Fruit fly (Drosophila melanogaster): ENCODE results near the gene nmo.

nmo gene

DNA sequence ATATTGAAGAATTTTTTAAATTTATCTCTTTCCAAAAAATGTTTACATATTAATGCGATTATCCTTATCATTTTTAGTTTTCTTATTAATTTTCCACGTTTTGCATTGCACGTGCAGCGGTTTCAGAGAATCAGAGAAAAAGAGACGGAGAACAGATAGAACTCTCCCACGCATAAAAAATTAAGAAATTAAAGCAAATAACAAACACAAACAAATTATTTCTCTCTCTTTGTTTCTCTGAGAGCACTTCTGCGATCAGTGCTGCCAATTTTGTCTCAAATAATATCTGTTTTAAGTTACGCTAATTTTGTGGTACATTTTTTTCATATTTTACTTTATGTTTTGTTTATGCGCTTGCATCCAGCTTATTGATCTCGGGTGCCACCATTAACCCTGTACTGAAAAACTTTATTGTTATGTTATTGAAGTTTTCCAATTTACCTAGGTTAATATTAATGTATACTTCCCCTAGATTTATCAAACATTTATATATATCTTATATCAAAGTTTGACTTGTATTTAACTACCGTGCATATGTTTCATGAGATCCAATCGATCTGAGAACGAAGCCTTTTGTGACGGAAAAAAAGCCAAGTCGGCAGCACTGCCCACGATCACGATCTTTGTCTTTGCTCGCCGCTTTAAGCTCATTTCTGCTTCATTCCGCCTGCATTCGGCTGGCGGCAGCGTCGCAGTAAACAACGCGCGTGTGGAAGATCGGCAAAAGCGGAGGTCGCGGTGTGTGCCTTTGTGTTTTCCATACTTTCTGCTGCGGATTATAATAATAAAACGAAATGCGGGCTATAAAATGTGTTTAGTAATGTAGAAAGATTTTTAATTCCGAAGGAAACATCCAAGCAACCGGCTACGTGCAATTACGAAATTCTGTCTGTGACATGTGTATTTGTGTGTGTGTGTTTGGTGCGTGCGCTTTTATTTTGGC lies 84.6 kb downstream of the nmo start, which contains the start of gene Sarm (continued):
- peak; percentile 24 for TF ChIP-seq Lpt (GFP tag; optimal IDR thresholded peaks at IDR 0.05)
- peak; percentile 57 for TF ChIP-seq CG6792 (GFP tag; optimal IDR thresholded peaks at IDR 0.05)
- peak; percentile 63 for TF ChIP-seq pdm3 (GFP tag; optimal IDR thresholded peaks at IDR 0.05)
- TF ChIP-seq net (GFP tag; optimal IDR thresholded peaks at IDR 0.05), result peak; percentile 55
- no peak for TF ChIP-seq Ets21C (GFP tag; optimal IDR thresholded peaks at IDR 0.05)
- TF ChIP-seq Hr39 (GFP tag; optimal IDR thresholded peaks at IDR 0.05), result peak; percentile 34
- TF ChIP-seq OdsH (GFP tag; optimal IDR thresholded peaks at IDR 0.05), result peak; percentile 38
- no peak for TF ChIP-seq Hr38 (GFP tag; optimal IDR thresholded peaks at IDR 0.05)
- peak; percentile 68 for TF ChIP-seq CG32006 (GFP tag; optimal IDR thresholded peaks at IDR 0.05)
- peak; percentile 33 for TF ChIP-seq CG3919 (GFP tag; optimal IDR thresholded peaks at IDR 0.05)
- TF ChIP-seq CG34406 (GFP tag; optimal IDR thresholded peaks at IDR 0.05), result peak; percentile 59
- peak; percentile 75 for TF ChIP-seq esn (GFP tag; optimal IDR thresholded peaks at IDR 0.05)
- TF ChIP-seq Sox14 (GFP tag; optimal IDR thresholded peaks at IDR 0.05), result peak; percentile 81
- TF ChIP-seq CG11902 (GFP tag; optimal IDR thresholded peaks at IDR 0.05), result no peak
- peak; percentile 66 for TF ChIP-seq CG6276 (GFP tag; optimal IDR thresholded peaks at IDR 0.05)
- peak; percentile 7 for TF ChIP-seq fd85E (GFP tag; optimal IDR thresholded peaks at IDR 0.05)
- peak; percentile 38 for TF ChIP-seq topi (GFP tag; optimal IDR thresholded peaks at IDR 0.05)
- peak; percentile 44 for TF ChIP-seq CG3032 (tag; optimal IDR thresholded peaks at IDR 0.05)
- peak; percentile 66 for TF ChIP-seq Smox (GFP tag; optimal IDR thresholded peaks at IDR 0.05)
- TF ChIP-seq cyc (GFP tag; optimal IDR thresholded peaks at IDR 0.05), result peak; percentile 9
- peak; percentile 61 for TF ChIP-seq Hr4 (GFP tag; optimal IDR thresholded peaks at IDR 0.05)
- peak; percentile 41 for TF ChIP-seq Blimp-1 (GFP tag; optimal IDR thresholded peaks at IDR 0.05)
- TF ChIP-seq CG15336 (GFP tag; IDR thresholded peaks at IDR 0.05), result no peak
- TF ChIP-seq ss (GFP tag; optimal IDR thresholded peaks at IDR 0.05), result peak; percentile 41 to 46
- TF ChIP-seq Gug (GFP tag; IDR thresholded peaks at IDR 0.05), result no peak
- peak; percentile 58 for TF ChIP-seq CG16779 (tag; optimal IDR thresholded peaks at IDR 0.05)
- peak; percentile 9 for TF ChIP-seq CG10669 (GFP tag; optimal IDR thresholded peaks at IDR 0.05)

DNA sequence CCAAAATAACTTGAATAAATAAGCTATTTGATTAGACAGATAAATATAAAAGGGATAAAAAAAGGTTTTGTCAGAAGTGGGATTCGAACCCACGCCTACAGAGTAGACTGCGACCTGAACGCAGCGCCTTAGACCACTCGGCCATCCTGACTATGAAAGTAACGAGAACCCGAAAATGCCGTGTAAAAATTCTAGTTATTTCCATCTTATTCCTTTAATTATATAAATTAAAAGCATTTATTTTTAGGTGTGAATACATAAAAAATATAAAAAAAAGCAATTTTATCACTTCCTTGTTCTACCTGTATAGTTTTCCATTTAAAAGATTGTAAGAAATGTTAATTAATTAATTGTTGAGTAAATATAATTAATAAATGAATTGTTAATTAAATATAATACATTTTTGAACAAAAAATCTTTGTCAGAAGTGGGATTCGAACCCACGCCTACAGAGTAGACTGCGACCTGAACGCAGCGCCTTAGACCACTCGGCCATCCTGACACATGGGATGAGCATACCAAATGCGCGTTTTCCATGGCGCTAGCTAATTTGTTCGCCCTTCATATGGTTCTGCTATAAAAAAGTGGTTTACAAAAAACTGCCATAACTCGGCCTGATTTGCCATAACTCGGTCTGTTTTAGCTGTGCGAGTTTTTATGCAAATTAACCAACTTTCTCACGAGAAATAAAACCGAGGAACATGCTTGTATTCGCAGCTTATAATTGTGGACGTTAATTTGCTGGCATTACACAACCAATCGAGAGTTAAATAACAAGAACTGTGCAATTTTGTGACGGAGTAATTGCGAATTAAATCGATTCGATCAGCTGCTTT lies 86.9 kb downstream of the nmo start:
- peak; percentile 35 for TF ChIP-seq Blimp-1 (GFP tag; optimal IDR thresholded peaks at IDR 0.05)
- TF ChIP-seq ss (GFP tag; optimal IDR thresholded peaks at IDR 0.05), result no peak
- no peak for TF ChIP-seq Hr4 (GFP tag; optimal IDR thresholded peaks at IDR 0.05)
- peak; percentile 26 for TF ChIP-seq dsx (GFP tag; optimal IDR thresholded peaks at IDR 0.05; ENCODE audit: poor library complexity, severe bottlenecking)
- peak; percentile 0 for TF ChIP-seq Ets96B (tag; optimal IDR thresholded peaks at IDR 0.05)
- peak; percentile 33; the same call in 1 of the 2 replicates for TF ChIP-seq CG15336 (GFP tag; IDR thresholded peaks at IDR 0.05)
- TF ChIP-seq net (GFP tag; optimal IDR thresholded peaks at IDR 0.05), result peak; percentile 7
- no peak for TF ChIP-seq CG10631 (GFP tag; optimal IDR thresholded peaks at IDR 0.05)
- TF ChIP-seq Eip78C (GFP tag), result peak; percentile 48
- no peak for TF ChIP-seq salr (GFP tag; optimal IDR thresholded peaks at IDR 0.05)
- TF ChIP-seq CG6163 (GFP tag; IDR thresholded peaks at IDR 0.05), result no peak
- TF ChIP-seq CG31627 (GFP tag; optimal IDR thresholded peaks at IDR 0.05), result no peak
- TF ChIP-seq Lpt (GFP tag; optimal IDR thresholded peaks at IDR 0.05), result no peak
- peak; percentile 26 for TF ChIP-seq CG6808 (GFP tag; optimal IDR thresholded peaks at IDR 0.05)
- no peak for TF ChIP-seq cyc (GFP tag; optimal IDR thresholded peaks at IDR 0.05)
- TF ChIP-seq CG6854 (GFP tag; optimal IDR thresholded peaks at IDR 0.05), result peak; percentile 12
- peak; percentile 27 for TF ChIP-seq CG6276 (GFP tag; optimal IDR thresholded peaks at IDR 0.05)
- peak; percentile 84 for TF ChIP-seq vri (GFP tag; optimal IDR thresholded peaks at IDR 0.05)
- TF ChIP-seq Met (GFP tag; optimal IDR thresholded peaks at IDR 0.05), result no peak
- TF ChIP-seq CG7368 (GFP tag; optimal IDR thresholded peaks at IDR 0.05), result no peak
- no peak; the same call in 2 of the 3 replicates for TF ChIP-seq CG8119 (GFP tag; IDR thresholded peaks at IDR 0.05)

All from whole organism, prepupa.